Worm (Caenorhabditis elegans) whole organism, young adult: ENCODE data around the gene cku-70.

Source experiments
- C06A6.2 ChIP-seq: fragments of 200-800 bp; sonication (Bioruptor generic); conservative IDR thresholded peaks from 2 replicates; pipeline ENCODE4 v1.3.6; 2022; ENCODE audit warnings: missing genetic modification characterization, missing compliant biosample characterization
- C17E4.6 ChIP-seq: fragments of 200-800 bp; sonication (Bioruptor generic); IDR thresholded peaks from 2 replicates; pipeline ENCODE4 v1.3.6; 2022; ENCODE audit warnings: missing genetic modification reagents, missing genetic modification characterization, missing compliant biosample characterization
- F10E7.11 ChIP-seq: sonication (generic microtip); optimal IDR thresholded peaks from 2 replicates; lab custom pipeline; 2017; ENCODE audit warnings: mild to moderate bottlenecking, missing genetic modification characterization, moderate library complexity, missing compliant biosample characterization
- F23B12.7 ChIP-seq: sonication (generic microtip); optimal IDR thresholded peaks from 2 replicates; lab custom pipeline; 2017; ENCODE audit warnings: missing genetic modification characterization, mild to moderate bottlenecking, missing compliant biosample characterization, antibody characterized with exemption, moderate library complexity; ENCODE audit not compliant: insufficient read depth
- F52B5.7 ChIP-seq: sonication (generic microtip); optimal IDR thresholded peaks from 2 replicates; lab custom pipeline; 2016; ENCODE audit warnings: mild to moderate bottlenecking, missing genetic modification characterization, missing compliant biosample characterization
- F57A8.1 ChIP-seq: fragments of 200-800 bp; sonication (Bioruptor generic); optimal IDR thresholded peaks from 2 replicates; lab custom pipeline; 2018; ENCODE audit warnings: mild to moderate bottlenecking, missing genetic modification characterization, moderate library complexity, missing compliant biosample characterization
- F57C9.4 ChIP-seq: sonication (generic microtip); optimal IDR thresholded peaks from 2 replicates; lab custom pipeline; 2017; ENCODE audit warnings: mild to moderate bottlenecking, missing genetic modification characterization, missing compliant biosample characterization
- K12H6.12 ChIP-seq: fragments of 200-800 bp; sonication (Bioruptor generic); optimal IDR thresholded peaks from 2 replicates; lab custom pipeline; 2018; ENCODE audit warnings: mild to moderate bottlenecking, missing genetic modification characterization, missing compliant biosample characterization
- T07F8.4 ChIP-seq: sonication (generic microtip); optimal IDR thresholded peaks from 2 replicates; lab custom pipeline; 2016; ENCODE audit warnings: mild to moderate bottlenecking, missing genetic modification characterization, moderate library complexity, missing compliant biosample characterization
- T26A5.8 ChIP-seq: sonication (generic microtip); optimal IDR thresholded peaks from 2 replicates; lab custom pipeline; 2016; ENCODE audit warnings: missing genetic modification characterization, missing compliant biosample characterization
- Y67H2A.10 ChIP-seq: fragments of 200-800 bp; sonication (Bioruptor generic); conservative IDR thresholded peaks from 2 replicates; pipeline ENCODE4 v1.3.6; 2022; ENCODE audit warnings: missing genetic modification reagents, missing genetic modification characterization, missing compliant biosample characterization
- akir-1 ChIP-seq: fragments of 200-800 bp; sonication (Bioruptor generic); optimal IDR thresholded peaks from 2 replicates; lab custom pipeline; 2018; ENCODE audit warnings: mild to moderate bottlenecking, missing genetic modification characterization, moderate library complexity, missing compliant biosample characterization
- ama-1 ChIP-seq, 3 experiments: fragments of 150-350 bp in 1 of 3; sonication (generic microtip) in 2 of 3; optimal IDR thresholded peaks; 2 replicates each; lab custom pipeline; 2014 to 2018; ENCODE audit warnings: missing biosample characterization in 2 of 3, missing genetic modification characterization in 2 of 3, missing genetic modification reagents in 2 of 3
- aptf-3 ChIP-seq: fragments of 200-800 bp; sonication (Bioruptor generic); IDR thresholded peaks from 2 replicates; pipeline ENCODE4 v1.3.6; 2022; ENCODE audit warnings: missing genetic modification characterization, missing compliant biosample characterization
- attf-5 ChIP-seq: fragments of 200-800 bp; sonication (Bioruptor generic); optimal IDR thresholded peaks from 2 replicates; lab custom pipeline; 2018; ENCODE audit warnings: mild to moderate bottlenecking, missing genetic modification characterization, missing compliant biosample characterization
- cebp-1 ChIP-seq, 2 experiments: fragments of 200-800 bp in 1 of 2; sonication (Bioruptor generic) in 1 of 2; sonication (generic microtip) in 1 of 2; IDR thresholded peaks in 1 of 2; optimal IDR thresholded peaks in 1 of 2; 2 replicates each; pipeline versions ENCODE4 v1.3.6 to Lab custom; 2017 to 2022; ENCODE audit warnings: missing compliant biosample characterization in 2 of 2, missing genetic modification characterization in 2 of 2, mild to moderate bottlenecking in 1 of 2, missing genetic modification reagents in 1 of 2, moderate library complexity in 1 of 2
- cebp-2 ChIP-seq: fragments of 200-800 bp; sonication (Bioruptor generic); IDR thresholded peaks from 2 replicates; pipeline ENCODE4 v1.3.6; 2022; ENCODE audit warnings: missing genetic modification characterization, missing compliant biosample characterization
- ceh-27 ChIP-seq: fragments of 200-800 bp; sonication (Bioruptor generic); optimal IDR thresholded peaks from 2 replicates; lab custom pipeline; 2018; ENCODE audit warnings: mild to moderate bottlenecking, missing genetic modification characterization, moderate library complexity, missing compliant biosample characterization
- ceh-58 ChIP-seq: fragments of 200-800 bp; sonication (Bioruptor generic); IDR thresholded peaks from 2 replicates; pipeline ENCODE4 v1.3.6; 2022; ENCODE audit warnings: missing genetic modification characterization, missing compliant biosample characterization
- chd-7 ChIP-seq: sonication (generic microtip); optimal IDR thresholded peaks from 2 replicates; lab custom pipeline; 2016; ENCODE audit warnings: mild to moderate bottlenecking, missing genetic modification characterization, moderate library complexity, missing compliant biosample characterization
- dox-1 ChIP-seq: fragments of 200-800 bp; sonication (Bioruptor generic); IDR thresholded peaks from 2 replicates; pipeline ENCODE4 v1.3.6; 2022; ENCODE audit warnings: missing genetic modification reagents, missing genetic modification characterization, missing compliant biosample characterization
- dpl-1 ChIP-seq: fragments of 150-350 bp; optimal IDR thresholded peaks from 2 replicates; lab custom pipeline; 2014; ENCODE audit warnings: missing biosample characterization, missing genetic modification reagents, missing genetic modification characterization
- egl-18 ChIP-seq: fragments of 200-800 bp; sonication (Bioruptor generic); IDR thresholded peaks from 2 replicates; pipeline ENCODE4 v1.3.6; 2022; ENCODE audit warnings: missing genetic modification reagents, missing genetic modification characterization, missing compliant biosample characterization
- fkh-3 ChIP-seq: sonication (generic microtip); optimal IDR thresholded peaks from 2 replicates; lab custom pipeline; 2016; ENCODE audit warnings: mild to moderate bottlenecking, missing genetic modification characterization, missing compliant biosample characterization
- gei-17 ChIP-seq: fragments of 200-800 bp; sonication (Bioruptor generic); optimal IDR thresholded peaks from 2 replicates; lab custom pipeline; 2018; ENCODE audit warnings: mild to moderate bottlenecking, missing genetic modification characterization, missing compliant biosample characterization
- hlh-26 ChIP-seq: fragments of 200-800 bp; sonication (Bioruptor generic); conservative IDR thresholded peaks from 2 replicates; pipeline ENCODE4 v1.3.6; 2022; ENCODE audit warnings: missing genetic modification reagents, missing genetic modification characterization, missing compliant biosample characterization
- let-607 ChIP-seq, 2 experiments: fragments of 200-800 bp in 1 of 2; sonication (Bioruptor generic) in 1 of 2; sonication (generic microtip) in 1 of 2; optimal IDR thresholded peaks; 2 replicates each; lab custom pipeline; 2016 to 2018; ENCODE audit warnings: mild to moderate bottlenecking in 2 of 2, missing compliant biosample characterization in 2 of 2, missing genetic modification characterization in 2 of 2, moderate library complexity in 2 of 2, missing genotype in 1 of 2
- lin-35 ChIP-seq, 3 experiments: fragments of 150-350 bp in 2 of 3; sonication (generic microtip) in 1 of 3; optimal IDR thresholded peaks; 2 replicates each; lab custom pipeline; 2014 to 2018; ENCODE audit warnings: missing biosample characterization in 3 of 3, missing genetic modification characterization in 3 of 3, missing genetic modification reagents in 3 of 3
- lir-1 ChIP-seq: fragments of 200-800 bp; sonication (Bioruptor generic); conservative IDR thresholded peaks from 2 replicates; pipeline ENCODE4 v1.3.6; 2022; ENCODE audit warnings: missing genetic modification reagents, missing genetic modification characterization, missing compliant biosample characterization
- madf-10 ChIP-seq: sonication (generic microtip); optimal IDR thresholded peaks from 2 replicates; lab custom pipeline; 2016; ENCODE audit warnings: mild to moderate bottlenecking, missing genetic modification characterization, missing compliant biosample characterization
- madf-6 ChIP-seq: fragments of 200-800 bp; sonication (Bioruptor generic); IDR thresholded peaks from 2 replicates; pipeline ENCODE4 v1.3.6; 2022; ENCODE audit warnings: missing genetic modification reagents, missing genetic modification characterization, missing compliant biosample characterization
- mes-4 ChIP-seq: sonication (generic microtip); optimal IDR thresholded peaks from 2 replicates; lab custom pipeline; 2016; ENCODE audit warnings: missing genotype, missing genetic modification characterization, missing compliant biosample characterization
- mxl-1 ChIP-seq: sonication (generic microtip); optimal IDR thresholded peaks from 2 replicates; lab custom pipeline; 2016; ENCODE audit warnings: missing genetic modification characterization, missing compliant biosample characterization
- nhr-179 ChIP-seq: sonication (generic microtip); optimal IDR thresholded peaks from 2 replicates; lab custom pipeline; 2016; ENCODE audit warnings: mild to moderate bottlenecking, missing genetic modification characterization, missing compliant biosample characterization
- nhr-27 ChIP-seq: fragments of 200-800 bp; sonication (Bioruptor generic); optimal IDR thresholded peaks from 2 replicates; lab custom pipeline; 2018; ENCODE audit warnings: mild to moderate bottlenecking, missing genetic modification characterization, moderate library complexity, missing compliant biosample characterization
- repo-1 ChIP-seq: sonication (generic microtip); optimal IDR thresholded peaks from 2 replicates; lab custom pipeline; 2017; ENCODE audit warnings: mild to moderate bottlenecking, missing genetic modification characterization, missing compliant biosample characterization
- rpc-1 ChIP-seq, 2 experiments: fragments of 150-350 bp in 1 of 2; sonication (generic microtip) in 1 of 2; optimal IDR thresholded peaks; 2 replicates each; lab custom pipeline; 2014 to 2018; ENCODE audit warnings: missing biosample characterization in 1 of 2, missing genetic modification characterization in 1 of 2, missing genetic modification reagents in 1 of 2, missing genotype in 1 of 2
- sea-2 ChIP-seq: fragments of 200-800 bp; sonication (Bioruptor generic); IDR thresholded peaks from 2 replicates; pipeline ENCODE4 v1.3.6; 2022; ENCODE audit warnings: missing genetic modification characterization, missing compliant biosample characterization
- snpc-1.1 ChIP-seq: sonication (generic microtip); optimal IDR thresholded peaks from 2 replicates; lab custom pipeline; 2017; ENCODE audit warnings: missing genetic modification characterization, mild to moderate bottlenecking, missing compliant biosample characterization, antibody characterized with exemption, moderate library complexity, missing genotype, missing genetic modification reagents; ENCODE audit not compliant: insufficient read depth
- snpc-3.4 ChIP-seq: sonication (generic microtip); optimal IDR thresholded peaks from 2 replicates; lab custom pipeline; 2017; ENCODE audit warnings: missing genetic modification characterization, mild to moderate bottlenecking, missing compliant biosample characterization, antibody characterized with exemption, moderate library complexity, missing genotype, missing genetic modification reagents
- tbp1 ChIP-seq: fragments of 200-800 bp; sonication (Bioruptor generic); optimal IDR thresholded peaks from 2 replicates; lab custom pipeline; 2018; ENCODE audit warnings: mild to moderate bottlenecking, missing genetic modification characterization, missing compliant biosample characterization
- tbx-9 ChIP-seq: sonication (generic microtip); optimal IDR thresholded peaks from 2 replicates; lab custom pipeline; 2016; ENCODE audit warnings: borderline replicate concordance, missing genetic modification characterization, inconsistent platforms, missing compliant biosample characterization
- unc-130 ChIP-seq: sonication (generic microtip); optimal IDR thresholded peaks from 2 replicates; lab custom pipeline; 2016; ENCODE audit warnings: missing genetic modification reagents, missing genetic modification characterization, missing compliant biosample characterization
- unc-62 ChIP-seq: fragments of 150-350 bp; optimal IDR thresholded peaks from 2 replicates; lab custom pipeline; 2014; ENCODE audit warnings: missing biosample characterization, missing genetic modification reagents, missing genetic modification characterization
- ztf-18 ChIP-seq: sonication (generic microtip); optimal IDR thresholded peaks from 2 replicates; lab custom pipeline; 2016; ENCODE audit warnings: missing genotype, mild to moderate bottlenecking, missing genetic modification characterization, missing compliant biosample characterization
- ztf-22 ChIP-seq: fragments of 200-800 bp; sonication (Bioruptor generic); optimal IDR thresholded peaks from 2 replicates; lab custom pipeline; 2018; ENCODE audit warnings: mild to moderate bottlenecking, missing genetic modification characterization, moderate library complexity, missing compliant biosample characterization
- ztf-26 ChIP-seq: sonication (generic microtip); optimal IDR thresholded peaks from 2 replicates; lab custom pipeline; 2017; ENCODE audit warnings: missing genetic modification characterization, missing compliant biosample characterization

Gene cku-70

ce11 chrIII:11185483-11186115, 31.0 kb downstream of the cku-70 start:
- TF ChIP-seq lin-35 (GFP tag; optimal IDR thresholded peaks at IDR 0.05; lab: Kevin White, UChicago): no peak
- TF ChIP-seq fkh-3 (tag; lab: Kevin White, UChicago): no peak
- no peak for TF ChIP-seq snpc-3.4
- TF ChIP-seq tbx-9 (tag; lab: Kevin White, UChicago): no peak
- TF ChIP-seq cebp-2 (GFP tag; lab: Robert Waterston, UW): peak; percentile 66; the same call in 1 of the 2 replicates
- TF ChIP-seq akir-1 (GFP tag; lab: Kevin White, UChicago): no peak
- TF ChIP-seq F52B5.7 (tag; lab: Kevin White, UChicago): no peak
- TF ChIP-seq repo-1 (tag; lab: Kevin White, UChicago): no peak
- TF ChIP-seq F10E7.11 (tag; lab: Kevin White, UChicago): no peak
- no peak for TF ChIP-seq ama-1 (optimal IDR thresholded peaks at IDR 0.05; lab: Kevin White, UChicago)
- no peak for TF ChIP-seq ama-1 (GFP tag; optimal IDR thresholded peaks at IDR 0.05; lab: Kevin White, UChicago)
- peak; percentile 54 for TF ChIP-seq ceh-27 (GFP tag; lab: Kevin White, UChicago)
- no peak for TF ChIP-seq tbp1
- no peak for TF ChIP-seq chd-7 (tag; lab: Kevin White, UChicago)
- TF ChIP-seq C06A6.2: no peak
- TF ChIP-seq nhr-27 (tag; lab: Kevin White, UChicago): peak; percentile 38
- TF ChIP-seq snpc-1.1 (tag; lab: Kevin White, UChicago): no peak
- no peak for TF ChIP-seq rpc-1 (optimal IDR thresholded peaks at IDR 0.05; lab: Kevin White, UChicago)
- TF ChIP-seq rpc-1 (tag; optimal IDR thresholded peaks at IDR 0.05; lab: Kevin White, UChicago): no peak
- TF ChIP-seq madf-6: no peak
- TF ChIP-seq attf-5 (GFP tag; lab: Kevin White, UChicago): peak; percentile 30
- TF ChIP-seq dox-1 (GFP tag; lab: Robert Waterston, UW): peak; percentile 57; the same call in 1 of the 2 replicates
- no peak for TF ChIP-seq aptf-3
- TF ChIP-seq T26A5.8 (tag; lab: Kevin White, UChicago): no peak
- no peak for TF ChIP-seq mes-4 (tag; lab: Kevin White, UChicago)
- no peak for TF ChIP-seq C17E4.6 (GFP tag; lab: Robert Waterston, UW)
- no peak for TF ChIP-seq F57C9.4 (tag; lab: Kevin White, UChicago)
- TF ChIP-seq egl-18 (GFP tag; lab: Robert Waterston, UW): no peak
- no peak for TF ChIP-seq dpl-1 (GFP tag; lab: Kevin White, UChicago)
- TF ChIP-seq Y67H2A.10: no peak
- TF ChIP-seq mxl-1 (tag; lab: Kevin White, UChicago): no peak
- TF ChIP-seq nhr-179 (tag; lab: Kevin White, UChicago): no peak
- no peak for TF ChIP-seq ceh-58 (GFP tag; lab: Robert Waterston, UW)
- no peak for TF ChIP-seq cebp-1 (GFP tag; IDR thresholded peaks at IDR 0.05; lab: Robert Waterston, UW)
- peak; percentile 55 for TF ChIP-seq cebp-1 (tag; optimal IDR thresholded peaks at IDR 0.05; lab: Kevin White, UChicago)
- TF ChIP-seq K12H6.12 (tag; lab: Kevin White, UChicago): peak; percentile 77
- no peak for TF ChIP-seq hlh-26 (GFP tag; lab: Robert Waterston, UW)
- TF ChIP-seq unc-62 (GFP tag; lab: Kevin White, UChicago): no peak
- no peak for TF ChIP-seq sea-2 (GFP tag; lab: Robert Waterston, UW)
- TF ChIP-seq lir-1: no peak
- no peak for TF ChIP-seq F57A8.1 (GFP tag; lab: Kevin White, UChicago)
- TF ChIP-seq unc-130 (GFP tag; lab: Kevin White, UChicago): no peak
- no peak for TF ChIP-seq F23B12.7
- TF ChIP-seq ztf-22 (GFP tag; lab: Kevin White, UChicago): no peak
- peak; percentile 28 for TF ChIP-seq ztf-18 (tag; lab: Kevin White, UChicago)
- no peak for TF ChIP-seq ztf-26
- TF ChIP-seq T07F8.4 (tag; lab: Kevin White, UChicago): no peak
- TF ChIP-seq gei-17 (GFP tag; lab: Kevin White, UChicago): no peak
- peak; percentile 75 for TF ChIP-seq madf-10 (tag; lab: Kevin White, UChicago)
- TF ChIP-seq let-607 (tag; optimal IDR thresholded peaks at IDR 0.05; lab: Kevin White, UChicago): no peak
